Worm (Caenorhabditis elegans): Measurements from ENCODE around the gene glb-17.

glb-17 gene

ce11 chrX:9597299-9597698 lies 20.5 kb upstream of the glb-17 start:
- TF ChIP-seq C38D4.7 (GFP tag; optimal IDR thresholded peaks at IDR 0.05): no peak
- no peak for TF ChIP-seq hlh-13 (GFP tag; optimal IDR thresholded peaks at IDR 0.05)
- no peak for TF ChIP-seq unc-42 (tag; optimal IDR thresholded peaks at IDR 0.05)
- TF ChIP-seq ets-4 (tag; optimal IDR thresholded peaks at IDR 0.05): no peak
- no peak for TF ChIP-seq ceh-31 (tag; optimal IDR thresholded peaks at IDR 0.05)
- TF ChIP-seq hlh-8 (tag; optimal IDR thresholded peaks at IDR 0.05): no peak
- no peak for TF ChIP-seq nhr-11 (tag; optimal IDR thresholded peaks at IDR 0.05)
- TF ChIP-seq ceh-2 (tag; optimal IDR thresholded peaks at IDR 0.05): no peak
- TF ChIP-seq C08G9.2 (tag; optimal IDR thresholded peaks at IDR 0.05): no peak
- no peak for TF ChIP-seq unc-86 (tag; optimal IDR thresholded peaks at IDR 0.05)
- TF ChIP-seq npax-4 (tag; optimal IDR thresholded peaks at IDR 0.05): no peak
- no peak for TF ChIP-seq ceh-24 (tag; optimal IDR thresholded peaks at IDR 0.05)
- TF ChIP-seq zip-5 (tag; optimal IDR thresholded peaks at IDR 0.05): no peak
- TF ChIP-seq unc-55 (GFP tag; optimal IDR thresholded peaks at IDR 0.05): no peak
- no peak for TF ChIP-seq tbx-2 (tag; optimal IDR thresholded peaks at IDR 0.05)
- no peak for TF ChIP-seq pha-4 (tag; optimal IDR thresholded peaks at IDR 0.05)
- no peak for TF ChIP-seq elt-4 (tag; optimal IDR thresholded peaks at IDR 0.05)

- no peak for TF ChIP-seq npax-4 (tag; optimal IDR thresholded peaks at IDR 0.05)
- no peak for TF ChIP-seq sdc-2 (tag; optimal IDR thresholded peaks at IDR 0.05)
- no peak for TF ChIP-seq madf-2 (tag; optimal IDR thresholded peaks at IDR 0.05)
- no peak for TF ChIP-seq hlh-30 (tag; optimal IDR thresholded peaks at IDR 0.05; ENCODE audit: insufficient read depth)
- no peak for TF ChIP-seq hlh-15 (tag; optimal IDR thresholded peaks at IDR 0.05)
- no peak for TF ChIP-seq ahr-1 (tag; optimal IDR thresholded peaks at IDR 0.05)
These were observed 12.3 kb upstream of the glb-17 start, which contains the start of gene del-8 for ce11 chrX:9589123-9589522. Gene del-8 (plus strand): TSS chrX:9589423.

ce11 chrX:9587642-9588041 lies 10.8 kb upstream of the glb-17 start, which contains the start of gene gpx-3:
Gene gpx-3 (plus strand): TSS chrX:9587942.
- TF ChIP-seq lin-11 (tag; optimal IDR thresholded peaks at IDR 0.05): no peak
- TF ChIP-seq ceh-24 (tag; optimal IDR thresholded peaks at IDR 0.05): no peak
- no peak for TF ChIP-seq pqm-1 (tag; optimal IDR thresholded peaks at IDR 0.05)
- no peak for TF ChIP-seq nfya-1 (tag; optimal IDR thresholded peaks at IDR 0.05)
- no peak for TF ChIP-seq pag-3 (tag; optimal IDR thresholded peaks at IDR 0.05; ENCODE audit: borderline replicate concordance)
- no peak for TF ChIP-seq hlh-8 (tag; optimal IDR thresholded peaks at IDR 0.05)
- TF ChIP-seq F13H6.1 (tag; optimal IDR thresholded peaks at IDR 0.05): no peak
- TF ChIP-seq tbx-7 (tag; optimal IDR thresholded peaks at IDR 0.05): no peak
- no peak for TF ChIP-seq sox-2 (GFP tag; IDR thresholded peaks at IDR 0.05)
- no peak for TF ChIP-seq nhr-11 (tag; optimal IDR thresholded peaks at IDR 0.05)
- TF ChIP-seq ceh-18 (tag; optimal IDR thresholded peaks at IDR 0.05): no peak
- no peak for TF ChIP-seq eyg-1 (tag; optimal IDR thresholded peaks at IDR 0.05)
- TF ChIP-seq C08G9.2 (tag; optimal IDR thresholded peaks at IDR 0.05): no peak
- no peak for TF ChIP-seq pha-2 (tag; optimal IDR thresholded peaks at IDR 0.05)
- no peak for TF ChIP-seq sdc-2 (tag; optimal IDR thresholded peaks at IDR 0.05)
- TF ChIP-seq mec-3 (tag; optimal IDR thresholded peaks at IDR 0.05; ENCODE audit: borderline replicate concordance): no peak
- no peak for TF ChIP-seq zip-5 (tag; optimal IDR thresholded peaks at IDR 0.05)
- TF ChIP-seq hlh-13 (GFP tag; optimal IDR thresholded peaks at IDR 0.05): no peak
- TF ChIP-seq pros-1 (tag; optimal IDR thresholded peaks at IDR 0.05): no peak
- TF ChIP-seq fkh-6 (tag; optimal IDR thresholded peaks at IDR 0.05): no peak

ce11 chrX:9585584-9586166 lies 8.8 kb upstream of the glb-17 start:
- TF ChIP-seq hlh-8 (tag; optimal IDR thresholded peaks at IDR 0.05): no peak
- no peak for TF ChIP-seq ceh-30 (tag; optimal IDR thresholded peaks at IDR 0.05)
- TF ChIP-seq lin-11 (tag; optimal IDR thresholded peaks at IDR 0.05): no peak
- no peak for TF ChIP-seq npax-4 (tag; optimal IDR thresholded peaks at IDR 0.05)
- TF ChIP-seq pha-4 (tag; optimal IDR thresholded peaks at IDR 0.05): no peak
- TF ChIP-seq elt-4 (tag; optimal IDR thresholded peaks at IDR 0.05): no peak
- TF ChIP-seq hlh-15 (tag; optimal IDR thresholded peaks at IDR 0.05): no peak
- TF ChIP-seq Y22D7AL.16 (tag; optimal IDR thresholded peaks at IDR 0.05): no peak
- no peak for TF ChIP-seq C38D4.7 (GFP tag; optimal IDR thresholded peaks at IDR 0.05)
- no peak for TF ChIP-seq ceh-24 (tag; optimal IDR thresholded peaks at IDR 0.05)
- TF ChIP-seq dmd-4 (tag; optimal IDR thresholded peaks at IDR 0.05; ENCODE audit: borderline replicate concordance): no peak
